Worm (Caenorhabditis elegans): ENCODE data around the gene mrps-18.C.

mrps-18.C gene

ce11 chrII:6782738-6783163, 46.7 kb downstream of the mrps-18.C start (continued):
- TF ChIP-seq hif-1 (tag; optimal IDR thresholded peaks at IDR 0.05), result peak in 1 of 2 experiments; percentile 61
- peak; percentile 44 for TF ChIP-seq dmd-6 (GFP tag; IDR thresholded peaks at IDR 0.05)
- TF ChIP-seq nhr-41 (GFP tag; IDR thresholded peaks at IDR 0.05), result no peak
- no peak for TF ChIP-seq ceh-62 (tag; optimal IDR thresholded peaks at IDR 0.05)
- no peak for TF ChIP-seq ZK546.5 (tag; optimal IDR thresholded peaks at IDR 0.05)
- TF ChIP-seq lin-1 (GFP tag; IDR thresholded peaks at IDR 0.05), result no peak
- TF ChIP-seq F44E2.7 (GFP tag; IDR thresholded peaks at IDR 0.05), result no peak
- TF ChIP-seq dve-1 (tag; optimal IDR thresholded peaks at IDR 0.05; ENCODE audit: insufficient read depth), result peak; percentile 27
- no peak for TF ChIP-seq duxl-1 (tag; optimal IDR thresholded peaks at IDR 0.05; ENCODE audit: poor library complexity)
- TF ChIP-seq snpc-1.2 (GFP tag; IDR thresholded peaks at IDR 0.05), result no peak
- no peak for TF ChIP-seq nhr-48 (tag; optimal IDR thresholded peaks at IDR 0.05)
- TF ChIP-seq lsy-2 (tag; optimal IDR thresholded peaks at IDR 0.05), result peak; percentile 25 to 80
- no peak for TF ChIP-seq mxl-2 (GFP tag; conservative IDR thresholded peaks at IDR 0.05)
- TF ChIP-seq hlh-11 (tag; optimal IDR thresholded peaks at IDR 0.05), result peak; percentile 69
- no peak for TF ChIP-seq Y75B8A.6 (GFP tag; IDR thresholded peaks at IDR 0.05)
- TF ChIP-seq snpc-4 (tag; optimal IDR thresholded peaks at IDR 0.05), result no peak
- TF ChIP-seq egl-27 (tag; optimal IDR thresholded peaks at IDR 0.05), result no peak
- no peak for TF ChIP-seq unc-130 (GFP tag; optimal IDR thresholded peaks at IDR 0.05)
- no peak for TF ChIP-seq F26F4.8 (GFP tag; conservative IDR thresholded peaks at IDR 0.05)
- TF ChIP-seq ctbp-1 (GFP tag; IDR thresholded peaks at IDR 0.05), result peak; percentile 69
- TF ChIP-seq ceh-82 (tag; optimal IDR thresholded peaks at IDR 0.05), result no peak
- TF ChIP-seq madf-9 (GFP tag; conservative IDR thresholded peaks at IDR 0.05), result 0 out of 2 replicates have a peak, but pooled peaks have one; percentile 23
- TF ChIP-seq nhr-11 (tag; optimal IDR thresholded peaks at IDR 0.05), result peak; percentile 70
- TF ChIP-seq nhr-76 (tag; optimal IDR thresholded peaks at IDR 0.05), result no peak
- no peak for TF ChIP-seq gei-8 (GFP tag; optimal IDR thresholded peaks at IDR 0.05)
- no peak for TF ChIP-seq lin-29 (GFP tag; IDR thresholded peaks at IDR 0.05)
- TF ChIP-seq lir-3 (tag; optimal IDR thresholded peaks at IDR 0.05), result no peak
- no peak for TF ChIP-seq jun-1 (tag; optimal IDR thresholded peaks at IDR 0.05)
- TF ChIP-seq fos-1 (tag; optimal IDR thresholded peaks at IDR 0.05), result no peak
- peak; percentile 56 for TF ChIP-seq lin-38 (GFP tag; IDR thresholded peaks at IDR 0.05)
- no peak for TF ChIP-seq ztf-7 (tag; optimal IDR thresholded peaks at IDR 0.05)
- no peak for TF ChIP-seq cey-2 (tag; optimal IDR thresholded peaks at IDR 0.05; ENCODE audit: borderline replicate concordance, insufficient read depth)
- TF ChIP-seq sdz-12 (GFP tag; optimal IDR thresholded peaks at IDR 0.05), result no peak
- TF ChIP-seq daf-16 (GFP tag; optimal IDR thresholded peaks at IDR 0.05), result peak in 1 of 2 experiments; percentile 57
- TF ChIP-seq daf-16 (tag; optimal IDR thresholded peaks at IDR 0.05), result peak; percentile 20
- no peak for TF ChIP-seq zag-1 (tag; optimal IDR thresholded peaks at IDR 0.05)
- peak; percentile 68 for TF ChIP-seq hmg-1.1 (GFP tag; IDR thresholded peaks at IDR 0.05)
- no peak for TF ChIP-seq daf-19 (GFP tag; conservative IDR thresholded peaks at IDR 0.05)
- 0 out of 2 replicates have a peak, but pooled peaks have one; percentile 40 for TF ChIP-seq arid-1 (GFP tag; conservative IDR thresholded peaks at IDR 0.05)
- TF ChIP-seq unc-39 (tag; optimal IDR thresholded peaks at IDR 0.05), result no peak
- TF ChIP-seq F37D6.2 (tag; optimal IDR thresholded peaks at IDR 0.05), result peak; percentile 29
- peak; percentile 55 for TF ChIP-seq dpl-1 (GFP tag; optimal IDR thresholded peaks at IDR 0.05)
- TF ChIP-seq nhr-111 (GFP tag; optimal IDR thresholded peaks at IDR 0.05), result no peak
- peak; percentile 52 for TF ChIP-seq rbr-2 (tag; optimal IDR thresholded peaks at IDR 0.05)
- TF ChIP-seq T20F7.1 (GFP tag; optimal IDR thresholded peaks at IDR 0.05), result peak; percentile 49
- TF ChIP-seq Y105C5A.15 (GFP tag; IDR thresholded peaks at IDR 0.05), result no peak
- no peak for TF ChIP-seq zip-11 (GFP tag; IDR thresholded peaks at IDR 0.05)
- TF ChIP-seq zip-2 (tag; optimal IDR thresholded peaks at IDR 0.05), result no peak
- TF ChIP-seq F49E8.2 (tag; optimal IDR thresholded peaks at IDR 0.05; ENCODE audit: borderline replicate concordance), result no peak
- TF ChIP-seq nhr-102 (tag; optimal IDR thresholded peaks at IDR 0.05), result no peak
- TF ChIP-seq daf-12 (tag; optimal IDR thresholded peaks at IDR 0.05), result no peak
- peak; percentile 90 for TF ChIP-seq aha-1 (tag)

All from whole organism, L4 larva.